Worm (Caenorhabditis elegans) whole organism, mixed stage, embryonic: ENCODE measurements around the gene K02D10.3.

Experiments used
- M03D4.4 ChIP-seq: sonication (generic microtip); optimal IDR thresholded peaks from 2 replicates; lab custom pipeline; 2017; ENCODE audit warnings: mild to moderate bottlenecking, missing genetic modification characterization, missing compliant biosample characterization
- bed-3 ChIP-seq: fragments of 200-800 bp; sonication (Bioruptor generic); optimal IDR thresholded peaks from 3 replicates; lab custom pipeline; 2018; ENCODE audit warnings: mild to moderate bottlenecking, missing genetic modification characterization, moderate library complexity, missing compliant biosample characterization
- blmp-1 ChIP-seq: fragments of 150-350 bp; optimal IDR thresholded peaks from 2 replicates; lab custom pipeline; 2014; ENCODE audit warnings: missing biosample characterization, missing genetic modification characterization
- ceh-39 ChIP-seq: fragments of 150-350 bp; optimal IDR thresholded peaks from 2 replicates; lab custom pipeline; 2014; ENCODE audit warnings: missing biosample characterization, missing genetic modification characterization
- ceh-43 ChIP-seq: fragments of 200-800 bp; sonication (Bioruptor generic); optimal IDR thresholded peaks from 2 replicates; lab custom pipeline; 2018; ENCODE audit warnings: mild to moderate bottlenecking, missing genetic modification characterization, moderate library complexity, missing compliant biosample characterization
- ceh-83 ChIP-seq: fragments of 200-800 bp; sonication (Bioruptor generic); optimal IDR thresholded peaks from 2 replicates; lab custom pipeline; 2018; ENCODE audit warnings: mild to moderate bottlenecking, missing genetic modification characterization, missing compliant biosample characterization
- ces-1 ChIP-seq: fragments of 150-350 bp; optimal IDR thresholded peaks from 2 replicates; lab custom pipeline; 2014; ENCODE audit warnings: missing biosample characterization, missing genetic modification reagents, missing genetic modification characterization
- cnd-1 ChIP-seq: fragments of 200-800 bp; sonication (Bioruptor generic); optimal IDR thresholded peaks from 2 replicates; lab custom pipeline; 2018; ENCODE audit warnings: mild to moderate bottlenecking, missing genetic modification characterization, missing compliant biosample characterization
- drap-1 ChIP-seq: fragments of 200-800 bp; sonication (Bioruptor generic); optimal IDR thresholded peaks from 3 replicates; lab custom pipeline; 2018; ENCODE audit warnings: mild to moderate bottlenecking, missing genetic modification characterization, missing compliant biosample characterization
- elt-1 ChIP-seq: sonication (generic microtip); optimal IDR thresholded peaks from 2 replicates; lab custom pipeline; 2017; ENCODE audit warnings: missing genetic modification characterization, mild to moderate bottlenecking, missing compliant biosample characterization, antibody characterized with exemption, moderate library complexity, borderline replicate concordance; ENCODE audit not compliant: insufficient read depth
- elt-3 ChIP-seq: fragments of 150-350 bp; optimal IDR thresholded peaks from 2 replicates; lab custom pipeline; 2014; ENCODE audit warnings: missing biosample characterization, missing genetic modification characterization
- flh-1 ChIP-seq: fragments of 200-800 bp; sonication (Bioruptor generic); optimal IDR thresholded peaks from 2 replicates; lab custom pipeline; 2018; ENCODE audit warnings: mild to moderate bottlenecking, missing genetic modification characterization, moderate library complexity, missing compliant biosample characterization
- ham-2 ChIP-seq: fragments of 200-800 bp; sonication (Bioruptor generic); optimal IDR thresholded peaks from 2 replicates; lab custom pipeline; 2018; ENCODE audit warnings: mild to moderate bottlenecking, missing genetic modification characterization, missing compliant biosample characterization
- hlh-1 ChIP-seq: fragments of 150-350 bp; optimal IDR thresholded peaks from 2 replicates; lab custom pipeline; 2014; ENCODE audit warnings: missing biosample characterization, missing genetic modification reagents, missing genetic modification characterization
- lin-13 ChIP-seq: fragments of 150-350 bp; optimal IDR thresholded peaks from 2 replicates; lab custom pipeline; 2014; ENCODE audit warnings: missing biosample characterization, missing genetic modification characterization
- lin-32 ChIP-seq: fragments of 200-800 bp; sonication (Bioruptor generic); optimal IDR thresholded peaks from 2 replicates; lab custom pipeline; 2018; ENCODE audit warnings: mild to moderate bottlenecking, missing genetic modification characterization, missing compliant biosample characterization
- lsy-2 ChIP-seq: fragments of 150-350 bp; optimal IDR thresholded peaks from 2 replicates; lab custom pipeline; 2014; ENCODE audit warnings: missing biosample characterization, missing genetic modification characterization
- mab-5 ChIP-seq: fragments of 150-350 bp; optimal IDR thresholded peaks from 2 replicates; lab custom pipeline; 2014; ENCODE audit warnings: missing biosample characterization, missing genetic modification characterization
- mep-1 ChIP-seq: fragments of 150-350 bp; optimal IDR thresholded peaks from 2 replicates; lab custom pipeline; 2017; ENCODE audit warnings: missing biosample characterization, missing genetic modification reagents, missing genetic modification characterization, inconsistent platforms
- mls-2 ChIP-seq: sonication (generic microtip); optimal IDR thresholded peaks from 2 replicates; lab custom pipeline; 2016; ENCODE audit warnings: mild to moderate bottlenecking, missing genetic modification characterization, moderate library complexity, missing compliant biosample characterization
- nhr-12 ChIP-seq: fragments of 150-350 bp; optimal IDR thresholded peaks from 2 replicates; lab custom pipeline; 2014; ENCODE audit warnings: missing biosample characterization, missing genetic modification characterization
- nhr-2 ChIP-seq: fragments of 150-350 bp; optimal IDR thresholded peaks from 2 replicates; lab custom pipeline; 2014; ENCODE audit warnings: missing biosample characterization, missing genetic modification characterization
- nhr-237 ChIP-seq: fragments of 150-350 bp; optimal IDR thresholded peaks from 2 replicates; lab custom pipeline; 2014; ENCODE audit warnings: missing biosample characterization, missing genetic modification characterization
- nhr-28 ChIP-seq: fragments of 150-350 bp; optimal IDR thresholded peaks from 2 replicates; lab custom pipeline; 2014; ENCODE audit warnings: missing biosample characterization, missing genetic modification characterization
- nhr-76 ChIP-seq: sonication (generic microtip); optimal IDR thresholded peaks from 2 replicates; lab custom pipeline; 2017; ENCODE audit warnings: missing biosample characterization, missing genetic modification characterization
- pha-4 ChIP-seq: fragments of 150-350 bp; optimal IDR thresholded peaks from 2 replicates; lab custom pipeline; 2018; ENCODE audit warnings: missing biosample characterization, missing genetic modification reagents, missing genetic modification characterization
- sem-2 ChIP-seq: fragments of 200-800 bp; sonication (Bioruptor generic); optimal IDR thresholded peaks from 2 replicates; lab custom pipeline; 2018; ENCODE audit warnings: mild to moderate bottlenecking, missing genetic modification characterization, missing compliant biosample characterization
- snpc-4 ChIP-seq: fragments of 150-350 bp; optimal IDR thresholded peaks from 2 replicates; lab custom pipeline; 2014; ENCODE audit warnings: missing biosample characterization, missing genetic modification characterization
- sptf-1 ChIP-seq: sonication (generic microtip); optimal IDR thresholded peaks from 2 replicates; lab custom pipeline; 2017; ENCODE audit warnings: mild to moderate bottlenecking, missing genetic modification characterization, moderate library complexity, missing compliant biosample characterization
- tbx-8 ChIP-seq: fragments of 200-800 bp; sonication (Bioruptor generic); optimal IDR thresholded peaks from 2 replicates; lab custom pipeline; 2018; ENCODE audit warnings: mild to moderate bottlenecking, missing genetic modification characterization, moderate library complexity, missing compliant biosample characterization
- unc-120 ChIP-seq: sonication (generic microtip); optimal IDR thresholded peaks from 2 replicates; lab custom pipeline; 2017; ENCODE audit warnings: missing genetic modification characterization, missing compliant biosample characterization; ENCODE audit not compliant: poor library complexity, severe bottlenecking
- unc-39 ChIP-seq: fragments of 150-350 bp; optimal IDR thresholded peaks from 2 replicates; lab custom pipeline; 2014; ENCODE audit warnings: missing biosample characterization, missing genetic modification characterization
- unc-62 ChIP-seq: fragments of 150-350 bp; optimal IDR thresholded peaks from 2 replicates; lab custom pipeline; 2014; ENCODE audit warnings: missing biosample characterization, missing genetic modification reagents, missing genetic modification characterization
- zip-8 ChIP-seq: fragments of 150-350 bp; optimal IDR thresholded peaks from 2 replicates; lab custom pipeline; 2014; ENCODE audit warnings: missing biosample characterization, missing genetic modification characterization
- ztf-11 ChIP-seq: fragments of 150-350 bp; optimal IDR thresholded peaks from 2 replicates; lab custom pipeline; 2014; ENCODE audit warnings: missing biosample characterization, missing genetic modification characterization

The K02D10.3 gene

ce11 chrIII:8800796-8801083 is 29.0 kb upstream of the K02D10.3 start:
- TF ChIP-seq elt-3 (tag; lab: Kevin White, UChicago) (no peak), mls-2 (no peak), sem-2 (GFP tag; lab: Kevin White, UChicago) (no peak), ztf-11 (tag; lab: Kevin White, UChicago) (no peak), blmp-1 (tag; lab: Kevin White, UChicago) (no peak), nhr-2 (no peak), cnd-1 (no peak), hlh-1 (tag; lab: Kevin White, UChicago) (no peak), lin-13 (tag; lab: Kevin White, UChicago) (no peak), ham-2 (GFP tag; lab: Kevin White, UChicago) (no peak), mep-1 (tag; lab: Kevin White, UChicago) (no peak), zip-8 (tag; lab: Kevin White, UChicago) (no peak)

DNA sequence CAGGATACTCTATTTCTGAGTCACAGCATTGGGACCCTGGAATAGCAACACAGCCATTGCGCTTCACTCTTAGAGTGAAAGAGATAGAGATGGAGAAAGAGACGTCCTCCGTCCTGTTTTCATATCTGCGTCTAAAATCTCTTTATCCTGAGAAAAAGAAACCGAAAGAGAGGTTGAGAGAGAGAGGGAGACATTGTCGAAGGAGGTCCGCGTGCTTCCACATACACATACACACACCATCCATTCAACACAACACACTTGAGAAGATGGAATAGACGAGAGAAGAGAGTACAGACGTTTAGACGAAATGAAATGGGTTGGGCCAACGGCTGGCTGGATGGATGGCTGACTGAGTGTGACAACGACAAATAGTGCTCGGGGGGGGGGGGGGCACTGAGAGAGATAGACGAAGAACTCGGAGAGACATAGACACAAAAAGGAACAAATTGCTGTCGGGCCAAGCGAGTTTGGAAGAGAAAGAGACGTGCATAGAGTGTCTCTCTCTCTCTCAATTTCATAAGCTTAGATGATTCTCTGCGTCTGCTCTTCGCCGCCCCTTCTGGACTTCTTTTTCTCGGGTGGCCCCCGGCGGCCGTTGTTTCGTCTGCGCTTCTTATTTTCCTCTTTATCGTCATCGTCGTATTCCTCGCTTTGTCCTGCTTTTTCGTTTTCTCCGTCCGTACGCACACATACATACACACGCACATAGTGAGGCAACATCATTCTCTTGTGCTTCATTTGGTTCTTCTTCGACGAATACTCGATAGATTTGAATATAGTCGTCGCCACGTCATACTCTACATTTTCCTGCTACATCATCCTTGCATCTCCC is 28.4 kb upstream of the K02D10.3 start, which contains the start of gene F54F2.6:
F54F2.6 (minus strand) TSS at position 738 of the 832 bp plus-strand sequence.
- TF ChIP-seq ham-2 (GFP tag; lab: Kevin White, UChicago) (peak; percentile 65), mab-5 (tag; lab: Kevin White, UChicago) (no peak), nhr-28 (tag; lab: Kevin White, UChicago) (no peak), pha-4 (tag; lab: Kevin White, UChicago) (peak; percentile 78), lin-13 (tag; lab: Kevin White, UChicago) (peak; percentile 53), unc-120 (tag; lab: Kevin White, UChicago) (peak; percentile 93), sem-2 (GFP tag; lab: Kevin White, UChicago) (no peak), nhr-12 (peak; percentile 33), zip-8 (tag; lab: Kevin White, UChicago) (peak; percentile 11), elt-1 (no peak), nhr-2 (peak; percentile 63), unc-39 (tag; lab: Kevin White, UChicago) (no peak), ceh-43 (no peak), bed-3 (GFP tag; lab: Kevin White, UChicago) (no peak), ces-1 (GFP tag; lab: Kevin White, UChicago) (peak; percentile 87), mls-2 (peak; percentile 92), hlh-1 (tag; lab: Kevin White, UChicago) (peak; percentile 83), nhr-237 (tag; lab: Kevin White, UChicago) (peak; percentile 72), drap-1 (GFP tag; lab: Kevin White, UChicago) (peak; percentile 56), cnd-1 (peak; percentile 60), flh-1 (GFP tag; lab: Kevin White, UChicago) (no peak), tbx-8 (GFP tag; lab: Kevin White, UChicago) (peak; percentile 14), ceh-83 (GFP tag; lab: Kevin White, UChicago) (no peak), M03D4.4 (tag; lab: Kevin White, UChicago) (peak; percentile 80), ceh-39 (tag; lab: Kevin White, UChicago) (no peak), ztf-11 (tag; lab: Kevin White, UChicago) (peak; percentile 66), blmp-1 (tag; lab: Kevin White, UChicago) (no peak), unc-62 (GFP tag; lab: Kevin White, UChicago) (peak; percentile 96), lsy-2 (tag; lab: Kevin White, UChicago) (peak; percentile 58), mep-1 (tag; lab: Kevin White, UChicago) (no peak), sptf-1 (tag; lab: Kevin White, UChicago) (peak; percentile 78), lin-32 (GFP tag; lab: Kevin White, UChicago) (no peak), nhr-76 (tag; lab: Kevin White, UChicago) (no peak), snpc-4 (tag; lab: Kevin White, UChicago) (no peak), elt-3 (tag; lab: Kevin White, UChicago) (peak; percentile 39)

DNA sequence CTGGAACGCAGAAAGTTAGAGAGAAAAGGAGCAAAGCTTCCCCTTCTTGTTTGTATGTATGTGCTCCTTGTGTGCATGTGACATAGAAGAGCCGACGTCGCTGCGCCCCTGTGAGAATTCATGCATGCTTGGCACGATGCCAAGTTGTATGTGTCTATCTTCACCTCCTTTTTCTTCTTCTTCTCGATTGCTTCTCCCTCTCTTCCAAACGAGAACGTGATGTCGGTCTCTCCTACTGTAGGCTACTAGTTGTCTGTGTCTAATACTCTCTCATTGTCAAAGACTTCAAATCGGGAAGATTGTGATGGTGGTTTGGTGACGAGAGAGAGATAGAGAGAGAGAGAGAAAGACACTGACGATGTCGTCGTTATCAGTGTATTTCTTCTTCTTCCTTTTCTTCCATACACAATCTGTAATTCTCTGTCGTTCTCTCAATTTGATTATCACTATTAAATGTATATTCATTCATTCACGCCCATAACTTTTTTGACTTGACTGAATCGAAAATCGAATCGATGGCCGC is 25.5 kb upstream of the K02D10.3 start:
- TF ChIP-seq nhr-12 (no peak), nhr-237 (tag; lab: Kevin White, UChicago) (no peak), elt-3 (tag; lab: Kevin White, UChicago) (peak; percentile 63), ces-1 (GFP tag; lab: Kevin White, UChicago) (peak; percentile 48), elt-1 (peak; percentile 1), drap-1 (GFP tag; lab: Kevin White, UChicago) (peak; percentile 6), sptf-1 (tag; lab: Kevin White, UChicago) (no peak), lsy-2 (tag; lab: Kevin White, UChicago) (peak; percentile 62), nhr-28 (tag; lab: Kevin White, UChicago) (no peak), M03D4.4 (tag; lab: Kevin White, UChicago) (peak; percentile 25), ceh-39 (tag; lab: Kevin White, UChicago) (no peak), cnd-1 (no peak)
